Worm (Caenorhabditis elegans): ENCODE results near the gene F44D12.8.
"Not testable (repeated sequence)": the region's sequence is repeated elsewhere in the genome, so short reads cannot be mapped to it uniquely, and the experiment has no call there.

F44D12.8 gene

ce11 chrIV:10026129-10026528 lies 3.0 kb downstream of the F44D12.8 start:
- TF ChIP-seq mxl-3 (GFP tag; optimal IDR thresholded peaks at IDR 0.05) (no peak), zfp-3 (GFP tag; conservative IDR thresholded peaks at IDR 0.05) (no peak), T20F7.1 (GFP tag; optimal IDR thresholded peaks at IDR 0.05) (no peak), hlh-30 (tag; optimal IDR thresholded peaks at IDR 0.05; ENCODE audit: insufficient read depth) (no peak), hmg-1.1 (GFP tag; IDR thresholded peaks at IDR 0.05) (no peak), hif-1 (tag; optimal IDR thresholded peaks at IDR 0.05) (no peak), php-3 (GFP tag; IDR thresholded peaks at IDR 0.05) (no peak), nhr-41 (GFP tag; IDR thresholded peaks at IDR 0.05) (no peak), aly-2 (tag; optimal IDR thresholded peaks at IDR 0.05) (no peak), unc-39 (tag; optimal IDR thresholded peaks at IDR 0.05) (no peak), zip-2 (tag; optimal IDR thresholded peaks at IDR 0.05) (no peak), lin-38 (GFP tag; IDR thresholded peaks at IDR 0.05) (no peak), tag-97 (GFP tag; IDR thresholded peaks at IDR 0.05) (no peak), lin-15B (tag; optimal IDR thresholded peaks at IDR 0.05) (no peak), Y48G9A.11 (GFP tag; IDR thresholded peaks at IDR 0.05) (no peak), nhr-6 (tag; optimal IDR thresholded peaks at IDR 0.05) (no peak), attf-4 (tag; optimal IDR thresholded peaks at IDR 0.05) (no peak), nhr-77 (tag; optimal IDR thresholded peaks at IDR 0.05) (no peak), ceh-62 (tag; optimal IDR thresholded peaks at IDR 0.05) (no peak), dve-1 (tag; optimal IDR thresholded peaks at IDR 0.05; ENCODE audit: insufficient read depth) (no peak)

- no peak for TF ChIP-seq snpc-1.2 (GFP tag; IDR thresholded peaks at IDR 0.05)
- TF ChIP-seq ces-1 (GFP tag; optimal IDR thresholded peaks at IDR 0.05) = no peak
- no peak for TF ChIP-seq nhr-111 (GFP tag; optimal IDR thresholded peaks at IDR 0.05)
- TF ChIP-seq ceh-44 (GFP tag; IDR thresholded peaks at IDR 0.05) = no peak
- no peak for TF ChIP-seq aha-1 (tag)
- TF ChIP-seq T20F7.1 (GFP tag; optimal IDR thresholded peaks at IDR 0.05) = no peak
- TF ChIP-seq ztf-7 (tag; optimal IDR thresholded peaks at IDR 0.05) = no peak
- no peak for TF ChIP-seq nhr-77 (tag; optimal IDR thresholded peaks at IDR 0.05)
- TF ChIP-seq mep-1 (tag; optimal IDR thresholded peaks at IDR 0.05) = no peak
- TF ChIP-seq zfp-2 (tag; optimal IDR thresholded peaks at IDR 0.05) = no peak
- no peak for TF ChIP-seq gei-8 (GFP tag; optimal IDR thresholded peaks at IDR 0.05)
Measured at ce11 chrIV:10027566-10027965, 4.5 kb downstream of the F44D12.8 start, which contains the start of gene gipc-2. Gene gipc-2, minus strand, starts transcription at chrIV:10027666.

- not testable (repeated sequence) for TF ChIP-seq aly-2 (tag; optimal IDR thresholded peaks at IDR 0.05); lim-7 (GFP tag; IDR thresholded peaks at IDR 0.05); arid-1 (GFP tag; conservative IDR thresholded peaks at IDR 0.05)
Measured at ce11 chrIV:10028779-10029178, 5.7 kb downstream of the F44D12.8 start, which contains the start of the genes F44D12.16 and msd-2. Gene F44D12.16, plus strand, starts transcription at chrIV:10029079. Gene msd-2, plus strand, starts transcription at chrIV:10029083.

DNA sequence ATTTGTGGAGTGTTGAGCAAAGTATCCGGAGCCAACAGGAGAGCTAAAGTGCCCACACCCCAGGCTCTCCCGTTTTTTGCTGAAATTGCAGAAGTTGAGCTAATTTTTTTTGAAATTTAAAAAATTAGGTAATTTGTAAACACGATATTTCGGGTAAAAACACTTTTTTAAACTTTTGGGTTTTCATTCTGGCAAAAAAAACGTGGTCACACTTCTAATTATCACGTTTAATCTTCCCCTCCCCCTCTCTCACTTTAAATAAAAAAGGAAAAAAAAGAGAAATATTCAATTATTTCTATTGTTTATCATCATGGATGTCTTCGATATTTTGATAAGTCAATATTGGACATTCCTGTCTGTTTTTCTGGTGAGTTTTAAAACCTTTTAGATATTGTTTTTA lies 10.0 kb downstream of the F44D12.8 start, which contains the start of gene F44D12.6:
Gene F44D12.6, plus strand, starts transcription at position 301 of the 400 bp plus-strand sequence.
- no peak for TF ChIP-seq set-16 (GFP tag; IDR thresholded peaks at IDR 0.05)
- TF ChIP-seq Y75B8A.6 (GFP tag; IDR thresholded peaks at IDR 0.05) = no peak
- TF ChIP-seq dpl-1 (GFP tag; optimal IDR thresholded peaks at IDR 0.05) = no peak
- no peak for TF ChIP-seq unc-62 (GFP tag; optimal IDR thresholded peaks at IDR 0.05 in 1 of 2)
- no peak for TF ChIP-seq unc-62 (tag; optimal IDR thresholded peaks at IDR 0.05)
- no peak for TF ChIP-seq dve-1 (tag; optimal IDR thresholded peaks at IDR 0.05; ENCODE audit: insufficient read depth)
- TF ChIP-seq R02D3.7 (tag; optimal IDR thresholded peaks at IDR 0.05) = no peak
- no peak for TF ChIP-seq lir-3 (tag; optimal IDR thresholded peaks at IDR 0.05)
- TF ChIP-seq ceh-28 (tag; optimal IDR thresholded peaks at IDR 0.05) = no peak
- no peak for TF ChIP-seq nhr-41 (GFP tag; IDR thresholded peaks at IDR 0.05)
- no peak for TF ChIP-seq F49E8.2 (tag; optimal IDR thresholded peaks at IDR 0.05; ENCODE audit: borderline replicate concordance)
- TF ChIP-seq cey-2 (tag; optimal IDR thresholded peaks at IDR 0.05; ENCODE audit: borderline replicate concordance, insufficient read depth) = no peak
- no peak for TF ChIP-seq ces-1 (GFP tag; optimal IDR thresholded peaks at IDR 0.05)
- TF ChIP-seq dmd-9 (GFP tag; IDR thresholded peaks at IDR 0.05) = no peak
- TF ChIP-seq lim-7 (GFP tag; IDR thresholded peaks at IDR 0.05) = no peak
- no peak for TF ChIP-seq hmg-1.1 (GFP tag; IDR thresholded peaks at IDR 0.05)
- TF ChIP-seq attf-4 (tag; optimal IDR thresholded peaks at IDR 0.05) = no peak
- TF ChIP-seq lin-13 (GFP tag; optimal IDR thresholded peaks at IDR 0.05) = no peak
